Worm (Caenorhabditis elegans): ENCODE data around the gene pax-1.

The pax-1 gene

ce11 chrV:8247311-8248105 is 22.8 kb downstream of the pax-1 start (continued):
- no peak for TF ChIP-seq nhr-12 (tag; optimal IDR thresholded peaks at IDR 0.05)
- peak; percentile 37 for TF ChIP-seq sem-4 (tag; optimal IDR thresholded peaks at IDR 0.05)

- TF ChIP-seq nhr-23 (tag; optimal IDR thresholded peaks at IDR 0.05) (no peak), elt-3 (tag; optimal IDR thresholded peaks at IDR 0.05) (no peak), lsy-2 (tag; optimal IDR thresholded peaks at IDR 0.05) (no peak)
These were observed 25.5 kb downstream of the pax-1 start, which contains the start of gene C16D9.6 for ce11 chrV:8250208-8250607. TSS of gene C16D9.6 (minus strand) at chrV:8250308.

ce11 chrV:8251075-8251474 is 26.3 kb downstream of the pax-1 start:
- TF ChIP-seq C34F6.9 (tag; optimal IDR thresholded peaks at IDR 0.05) (peak; percentile 16), peb-1 (tag; optimal IDR thresholded peaks at IDR 0.05) (no peak), nhr-129 (tag; optimal IDR thresholded peaks at IDR 0.05) (peak; percentile 18)

- TF ChIP-seq lsy-2 (tag; optimal IDR thresholded peaks at IDR 0.05) (peak in 1 of 2 experiments; percentile 16), mab-5 (tag; optimal IDR thresholded peaks at IDR 0.05) (peak; percentile 33), lin-11 (tag; optimal IDR thresholded peaks at IDR 0.05) (no peak), sma-9 (GFP tag; optimal IDR thresholded peaks at IDR 0.05) (peak; percentile 27), sma-9 (tag; optimal IDR thresholded peaks at IDR 0.05) (no peak), nhr-129 (tag; optimal IDR thresholded peaks at IDR 0.05) (peak; percentile 34), nhr-25 (tag; optimal IDR thresholded peaks at IDR 0.05) (no peak), peb-1 (tag; optimal IDR thresholded peaks at IDR 0.05) (no peak)
These were observed 27.8 kb downstream of the pax-1 start for ce11 chrV:8252532-8252931.

ce11 chrV:8253946-8254345 is 29.2 kb downstream of the pax-1 start:
- no peak for TF ChIP-seq nhr-237 (tag; optimal IDR thresholded peaks at IDR 0.05)
- no peak for TF ChIP-seq blmp-1 (tag; optimal IDR thresholded peaks at IDR 0.05; ENCODE audit: insufficient read depth)

ce11 chrV:8254973-8255372 is 30.2 kb downstream of the pax-1 start:
- no peak for TF ChIP-seq nhr-77 (tag; optimal IDR thresholded peaks at IDR 0.05)
- no peak for TF ChIP-seq nhr-129 (tag; optimal IDR thresholded peaks at IDR 0.05)
- no peak for TF ChIP-seq nhr-23 (tag; optimal IDR thresholded peaks at IDR 0.05)
- no peak for TF ChIP-seq alr-1 (tag; optimal IDR thresholded peaks at IDR 0.05)
- TF ChIP-seq lsy-2 (tag; optimal IDR thresholded peaks at IDR 0.05) = no peak
- no peak for TF ChIP-seq mdl-1 (tag; optimal IDR thresholded peaks at IDR 0.05)
- no peak for TF ChIP-seq snpc-4 (tag; optimal IDR thresholded peaks at IDR 0.05)
- TF ChIP-seq gmeb-1 (tag; optimal IDR thresholded peaks at IDR 0.05) = no peak
- TF ChIP-seq crh-2 (tag; optimal IDR thresholded peaks at IDR 0.05) = no peak
- no peak for TF ChIP-seq ceh-82 (tag; optimal IDR thresholded peaks at IDR 0.05)
- no peak for TF ChIP-seq fos-1 (tag; optimal IDR thresholded peaks at IDR 0.05)
- TF ChIP-seq dmd-4 (tag; optimal IDR thresholded peaks at IDR 0.05) = no peak
- TF ChIP-seq R02D3.7 (tag; optimal IDR thresholded peaks at IDR 0.05) = no peak
- no peak for TF ChIP-seq aly-2 (tag; optimal IDR thresholded peaks at IDR 0.05)
- TF ChIP-seq mbf-1 (tag; optimal IDR thresholded peaks at IDR 0.05) = no peak
- no peak for TF ChIP-seq zag-1 (tag; optimal IDR thresholded peaks at IDR 0.05)
- no peak for TF ChIP-seq mab-5 (tag; optimal IDR thresholded peaks at IDR 0.05)

- TF ChIP-seq nhr-25 (tag; optimal IDR thresholded peaks at IDR 0.05) (no peak), mab-5 (tag; optimal IDR thresholded peaks at IDR 0.05) (no peak), lin-11 (tag; optimal IDR thresholded peaks at IDR 0.05) (no peak), egl-27 (tag; optimal IDR thresholded peaks at IDR 0.05) (no peak), nhr-12 (tag; optimal IDR thresholded peaks at IDR 0.05) (no peak), nhr-11 (tag; optimal IDR thresholded peaks at IDR 0.05) (no peak), crh-2 (tag; optimal IDR thresholded peaks at IDR 0.05) (no peak)
These were observed 34.3 kb downstream of the pax-1 start, which contains the start of gene C16D9.1 for ce11 chrV:8259016-8259415. TSS of gene C16D9.1 (plus strand) at chrV:8259316.

Measured in whole organism, L2 larva.